Fruit fly (Drosophila melanogaster) S2 (cell line): ENCODE data around the gene DIP-alpha.

Experiments used
- CG8478 ChIP-seq: fragments of >200 bp; optimal IDR thresholded peaks from 2 replicates; lab custom pipeline; 2018
- CTCF ChIP-seq, 2 experiments: fragments of >200 bp; optimal IDR thresholded peaks; 2 replicates each; lab custom pipeline; 2018

DNA sequence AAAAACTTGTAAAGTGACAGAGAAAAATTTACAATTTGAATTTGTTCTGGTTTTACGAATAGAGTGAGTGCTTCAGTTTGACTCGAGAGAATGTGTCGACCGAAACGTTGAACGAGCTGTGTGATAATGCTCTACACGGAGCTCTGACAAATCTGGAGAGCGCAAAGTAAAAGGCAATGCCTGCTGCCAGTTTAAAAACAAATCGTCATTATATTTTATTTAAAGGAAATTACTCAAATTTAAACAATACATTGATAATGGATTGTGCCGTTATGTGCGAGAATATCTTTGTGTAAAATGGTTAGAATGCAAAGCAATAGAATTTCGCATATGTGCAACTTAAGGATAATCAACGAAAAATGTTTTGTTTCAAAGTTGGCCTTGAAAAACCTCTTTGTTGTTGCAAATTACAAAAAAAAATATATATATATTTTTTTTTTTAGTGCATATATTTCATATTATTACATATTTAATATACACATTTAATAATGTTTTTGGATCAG lies 111.3 kb downstream of the DIP-alpha start, which contains the start of the genes CG16782 and CG10801:
- TF ChIP-seq CG8478 (lab: Kevin White, UChicago), result no peak
- no peak for TF ChIP-seq CTCF (optimal IDR thresholded peaks at IDR 0.05; lab: Kevin White, UChicago)
